Worm (Caenorhabditis elegans) whole organism, early embryonic: ENCODE measurements around the gene F36H12.5.
"Not testable (repeated sequence)": the region's sequence is repeated elsewhere in the genome, so short reads cannot be mapped to it uniquely, and the experiment has no call there.

Experiments used
- B0310.2 ChIP-seq: sonication (generic microtip); optimal IDR thresholded peaks from 2 replicates; lab custom pipeline; 2016; ENCODE audit warnings: mild to moderate bottlenecking, missing genetic modification characterization, missing compliant biosample characterization
- F13C5.2 ChIP-seq: sonication (generic microtip); optimal IDR thresholded peaks from 2 replicates; lab custom pipeline; 2017; ENCODE audit warnings: mild to moderate bottlenecking, missing genetic modification characterization, inconsistent platforms, missing compliant biosample characterization
- ama-1 ChIP-seq: fragments of 150-350 bp; optimal IDR thresholded peaks from 2 replicates; lab custom pipeline; 2014
- ceh-13 ChIP-seq: fragments of 200-800 bp; sonication (Bioruptor generic); optimal IDR thresholded peaks from 2 replicates; lab custom pipeline; 2018; ENCODE audit warnings: mild to moderate bottlenecking, missing genetic modification characterization, missing compliant biosample characterization
- ceh-36 ChIP-seq: sonication (generic microtip); optimal IDR thresholded peaks from 2 replicates; lab custom pipeline; 2016; ENCODE audit warnings: missing genetic modification characterization, inconsistent platforms, missing compliant biosample characterization
- ets-7 ChIP-seq: sonication (generic microtip); optimal IDR thresholded peaks from 2 replicates; lab custom pipeline; 2016; ENCODE audit warnings: missing genotype, missing genetic modification characterization, missing compliant biosample characterization
- flt-1 ChIP-seq: fragments of 200-800 bp; sonication (Bioruptor generic); IDR thresholded peaks from 2 replicates; pipeline ENCODE4 v1.3.6; 2022; ENCODE audit warnings: missing genetic modification characterization, missing compliant biosample characterization
- hmbx-1 ChIP-seq: sonication (generic microtip); optimal IDR thresholded peaks from 2 replicates; lab custom pipeline; 2016; ENCODE audit warnings: mild to moderate bottlenecking, missing genetic modification characterization, missing compliant biosample characterization
- hmg-4 ChIP-seq: fragments of 200-800 bp; sonication (Bioruptor generic); optimal IDR thresholded peaks from 2 replicates; lab custom pipeline; 2018; ENCODE audit warnings: mild to moderate bottlenecking, missing genetic modification characterization, missing compliant biosample characterization
- pes-1 ChIP-seq: fragments of 200-800 bp; sonication (Bioruptor generic); IDR thresholded peaks from 2 replicates; pipeline ENCODE4 v1.3.6; 2022; ENCODE audit warnings: missing genetic modification reagents, missing genetic modification characterization, missing compliant biosample characterization
- sea-1 ChIP-seq: fragments of 200-800 bp; sonication (Bioruptor generic); conservative IDR thresholded peaks from 2 replicates; pipeline ENCODE4 v1.3.6; 2022; ENCODE audit warnings: missing genetic modification characterization, missing compliant biosample characterization
- tbx-11 ChIP-seq: fragments of 200-800 bp; sonication (Bioruptor generic); IDR thresholded peaks from 2 replicates; pipeline ENCODE4 v1.3.6; 2022; ENCODE audit warnings: missing genetic modification characterization, missing compliant biosample characterization
- tbx-37 ChIP-seq: fragments of 200-800 bp; sonication (Bioruptor generic); conservative IDR thresholded peaks from 2 replicates; pipeline ENCODE4 v1.3.6; 2022; ENCODE audit warnings: missing genetic modification reagents, missing genetic modification characterization, missing compliant biosample characterization
- tra-4 ChIP-seq: sonication (generic microtip); optimal IDR thresholded peaks from 2 replicates; lab custom pipeline; 2017; ENCODE audit warnings: missing genetic modification characterization, missing compliant biosample characterization

- not testable (repeated sequence) for TF ChIP-seq hmg-4 (GFP tag; lab: Kevin White, UChicago); ceh-36 (tag; lab: Kevin White, UChicago); ama-1; F13C5.2 (tag; lab: Kevin White, UChicago); flt-1; hmbx-1 (tag; lab: Kevin White, UChicago); tbx-11 (GFP tag; lab: Robert Waterston, UW); tbx-37; B0310.2 (tag; lab: Kevin White, UChicago); tra-4 (tag; lab: Kevin White, UChicago); sea-1 (GFP tag; lab: Robert Waterston, UW); ets-7 (tag; lab: Kevin White, UChicago); pes-1 (GFP tag; lab: Robert Waterston, UW); ceh-13
Observed at ce11 chrIV:5295240-5295639, 28.7 kb downstream of the F36H12.5 start, which contains the start of gene msp-51.
